Worm (Caenorhabditis elegans) whole organism, early embryonic: Measurements from ENCODE around the gene gst-4.

Experiments
- flt-1 ChIP-seq: fragments of 200-800 bp; sonication (Bioruptor generic); IDR thresholded peaks from 2 replicates; pipeline ENCODE4 v1.3.6; 2022; ENCODE audit warnings: missing genetic modification characterization, missing compliant biosample characterization
- hmg-4 ChIP-seq: fragments of 200-800 bp; sonication (Bioruptor generic); optimal IDR thresholded peaks from 2 replicates; lab custom pipeline; 2018; ENCODE audit warnings: mild to moderate bottlenecking, missing genetic modification characterization, missing compliant biosample characterization

DNA sequence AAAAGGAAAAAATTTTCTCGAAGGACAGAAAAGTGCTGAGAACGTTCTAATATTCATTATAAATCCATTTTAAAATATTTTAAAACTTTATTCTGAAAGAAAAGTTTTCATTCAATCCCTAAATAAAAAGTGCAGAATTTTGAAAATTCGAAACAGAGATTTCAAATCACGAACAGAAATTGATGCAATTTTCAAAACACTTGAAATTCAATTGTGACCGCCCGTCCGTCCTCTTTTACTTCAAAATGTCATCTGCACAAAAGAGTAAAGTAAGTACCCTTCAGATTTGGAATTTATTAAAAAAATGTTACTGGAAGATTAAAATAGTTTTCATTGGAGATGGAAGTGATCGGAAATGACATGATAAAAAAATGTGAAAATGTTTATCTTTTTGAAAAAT, 46.5 kb downstream of the gst-4 start:
- TF ChIP-seq hmg-4 (no peak), flt-1 (GFP tag; lab: Robert Waterston, UW) (no peak)
